Worm (Caenorhabditis elegans) whole organism, L4/young adult: ENCODE measurements around the gene B0432.8.

ENCODE experiments used
- W03F9.2 ChIP-seq: fragments of 150-350 bp; optimal IDR thresholded peaks from 2 replicates; lab custom pipeline; 2014; ENCODE audit warnings: missing biosample characterization, missing genetic modification characterization
- dao-5 ChIP-seq: sonication (generic microtip); optimal IDR thresholded peaks from 2 replicates; lab custom pipeline; 2016; ENCODE audit warnings: missing genotype, missing genetic modification characterization, moderate library complexity, missing compliant biosample characterization
- him-1 ChIP-seq: sonication (generic microtip); optimal IDR thresholded peaks from 2 replicates; lab custom pipeline; 2016; ENCODE audit warnings: missing genotype, missing genetic modification reagents, missing genetic modification characterization, missing compliant biosample characterization

DNA sequence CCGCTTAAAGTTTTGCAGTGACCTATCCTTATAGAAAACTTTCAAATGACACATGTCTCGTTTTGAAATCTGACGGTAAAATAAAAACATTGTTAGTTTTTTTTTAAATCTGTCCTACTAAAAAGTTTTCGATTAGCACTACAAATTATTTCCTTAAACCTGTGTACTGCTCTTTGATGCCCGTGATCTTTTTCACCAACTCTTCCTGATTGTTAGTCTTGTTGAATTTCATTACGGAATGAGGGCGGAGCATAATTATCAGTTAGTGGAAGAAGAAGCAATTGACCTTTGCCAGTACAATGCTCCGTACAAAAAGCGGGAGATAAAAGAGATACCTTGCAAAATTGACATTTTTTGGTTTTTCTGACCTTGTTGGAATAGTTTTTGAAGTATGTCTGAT lies 28.6 kb upstream of the B0432.8 start, which contains the start of gene K01A2.4:
- TF ChIP-seq dao-5 (tag; lab: Kevin White, UChicago) = no peak
- TF ChIP-seq him-1 (tag; lab: Kevin White, UChicago) = no peak
- no peak for TF ChIP-seq W03F9.2
